Worm (Caenorhabditis elegans): Measurements from ENCODE around the gene C27A2.7.
A peak's percentile ranks its signal among the peaks of the same experiment; 100 is the strongest.

Gene C27A2.7

DNA sequence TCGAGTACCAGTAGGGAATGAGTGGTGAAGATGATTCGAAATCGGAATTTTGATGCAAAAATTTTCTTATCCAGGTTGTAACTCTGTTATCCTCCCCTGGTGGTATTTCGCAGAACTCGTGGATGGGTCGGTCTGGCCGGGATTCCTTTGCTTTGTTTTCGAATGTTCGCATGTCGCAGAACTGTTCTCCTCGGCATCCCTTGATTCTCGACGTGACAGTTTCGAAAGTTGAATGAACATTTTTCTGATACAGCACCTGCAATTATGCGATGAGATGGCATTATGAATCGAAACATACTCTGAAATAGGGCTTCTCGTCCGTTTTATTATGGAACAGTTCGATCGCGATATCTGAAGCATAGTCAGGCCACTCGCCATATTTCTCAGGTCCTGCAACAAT lies 14.9 kb downstream of the C27A2.7 start:
- no peak for TF ChIP-seq ceh-36 (tag; optimal IDR thresholded peaks at IDR 0.05)
- no peak for TF ChIP-seq ceh-13 (GFP tag; optimal IDR thresholded peaks at IDR 0.05)
- no peak for TF ChIP-seq ets-7 (tag; optimal IDR thresholded peaks at IDR 0.05)
- no peak for TF ChIP-seq F13C5.2 (tag; optimal IDR thresholded peaks at IDR 0.05)
- no peak for TF ChIP-seq hmbx-1 (tag; optimal IDR thresholded peaks at IDR 0.05)
- TF ChIP-seq tbx-37 (GFP tag; conservative IDR thresholded peaks at IDR 0.05) = no peak
- TF ChIP-seq ama-1 (optimal IDR thresholded peaks at IDR 0.05) = no peak
- no peak for TF ChIP-seq scrt-1 (GFP tag; IDR thresholded peaks at IDR 0.05)

DNA sequence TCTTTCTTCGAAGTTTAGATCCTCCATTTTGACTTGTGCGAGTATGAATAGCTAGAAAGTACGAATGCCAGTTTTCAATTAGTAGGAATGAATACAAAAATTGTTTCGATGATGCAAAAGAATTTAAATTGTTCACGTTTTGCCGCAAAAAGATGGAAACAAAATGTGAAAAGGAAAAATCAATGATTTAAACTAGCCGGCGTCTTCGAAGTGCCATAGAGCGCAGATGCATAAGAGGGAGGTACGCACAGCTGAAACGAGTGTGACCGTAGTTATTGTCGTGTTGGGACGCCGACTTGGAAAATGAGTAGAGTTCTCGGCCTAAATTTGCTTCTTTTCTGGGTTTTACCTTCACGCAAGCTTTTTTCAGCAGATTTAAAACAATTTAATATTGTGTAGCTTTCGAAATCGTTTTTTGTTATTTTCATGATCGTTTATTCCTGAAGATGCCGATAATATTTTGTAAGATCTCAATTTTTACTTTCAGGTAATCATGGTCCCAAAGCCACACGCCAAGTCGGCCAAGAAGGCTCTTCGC lies 16.0 kb downstream of the C27A2.7 start, which contains the start of the genes ify-1 and rpl-22:
TSS of gene ify-1 (minus strand) at position 51 of the 538 bp plus-strand sequence.
TSS of gene rpl-22 (plus strand) at position 488 of the 538 bp plus-strand sequence.
- TF ChIP-seq ets-7 (tag; optimal IDR thresholded peaks at IDR 0.05) = no peak
- no peak for TF ChIP-seq sea-1 (GFP tag; conservative IDR thresholded peaks at IDR 0.05)
- TF ChIP-seq F13C5.2 (tag; optimal IDR thresholded peaks at IDR 0.05) = peak; percentile 83
- TF ChIP-seq scrt-1 (GFP tag; IDR thresholded peaks at IDR 0.05) = no peak; the same call in 1 of the 2 replicates
- peak; percentile 65 for TF ChIP-seq hmg-4 (GFP tag; optimal IDR thresholded peaks at IDR 0.05)
- no peak for TF ChIP-seq hnd-1 (tag; optimal IDR thresholded peaks at IDR 0.05)
- peak; percentile 69; the same call in 1 of the 2 replicates for TF ChIP-seq flt-1 (GFP tag; IDR thresholded peaks at IDR 0.05)
- TF ChIP-seq tbx-37 (GFP tag; conservative IDR thresholded peaks at IDR 0.05) = peak; percentile 56; the same call in 1 of the 2 replicates

ce11 chrII:5050776-5051175 lies 20.4 kb downstream of the C27A2.7 start:
- TF ChIP-seq ceh-13 (GFP tag; optimal IDR thresholded peaks at IDR 0.05) (no peak), hmg-4 (GFP tag; optimal IDR thresholded peaks at IDR 0.05) (no peak), sea-1 (GFP tag; conservative IDR thresholded peaks at IDR 0.05) (no peak), tra-4 (tag; optimal IDR thresholded peaks at IDR 0.05) (no peak)

DNA sequence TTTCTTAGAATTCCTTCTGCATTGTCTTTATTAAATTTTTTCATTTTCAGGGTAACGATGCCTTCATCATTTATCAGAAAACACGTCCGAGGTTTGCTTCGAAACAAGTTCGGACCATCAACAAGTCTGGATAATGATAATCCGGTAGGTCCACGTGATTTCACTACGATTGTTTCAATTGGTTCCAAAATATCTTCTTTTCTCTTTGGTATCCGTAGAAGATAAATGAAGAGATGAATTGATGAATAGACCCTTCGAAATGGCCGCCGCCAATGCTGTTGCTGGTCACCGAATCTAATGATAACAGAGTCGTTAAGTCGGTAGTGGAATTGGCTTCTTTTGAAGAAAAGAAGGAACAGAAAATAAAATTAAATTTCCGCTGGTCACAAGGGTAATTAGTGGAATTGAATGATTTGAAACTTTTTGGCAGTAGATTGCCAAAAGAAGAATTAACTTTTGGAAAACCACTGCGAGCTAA lies 21.3 kb downstream of the C27A2.7 start, which contains the start of gene F33G12.6:
TSS of gene F33G12.6 (plus strand) at position 51 of the 478 bp plus-strand sequence.
- TF ChIP-seq ama-1 (optimal IDR thresholded peaks at IDR 0.05) = no peak
- TF ChIP-seq hmg-4 (GFP tag; optimal IDR thresholded peaks at IDR 0.05) = no peak
- no peak for TF ChIP-seq sea-1 (GFP tag; conservative IDR thresholded peaks at IDR 0.05)
- TF ChIP-seq pes-1 (GFP tag; IDR thresholded peaks at IDR 0.05) = no peak
- no peak for TF ChIP-seq F13C5.2 (tag; optimal IDR thresholded peaks at IDR 0.05)
- no peak for TF ChIP-seq hnd-1 (tag; optimal IDR thresholded peaks at IDR 0.05)
- no peak for TF ChIP-seq tra-4 (tag; optimal IDR thresholded peaks at IDR 0.05)
- no peak for TF ChIP-seq scrt-1 (GFP tag; IDR thresholded peaks at IDR 0.05)
- no peak for TF ChIP-seq hmbx-1 (tag; optimal IDR thresholded peaks at IDR 0.05)
- no peak for TF ChIP-seq ceh-13 (GFP tag; optimal IDR thresholded peaks at IDR 0.05)
- no peak for TF ChIP-seq ceh-36 (tag; optimal IDR thresholded peaks at IDR 0.05)
- no peak for TF ChIP-seq ets-7 (tag; optimal IDR thresholded peaks at IDR 0.05)
- no peak for TF ChIP-seq aly-1 (tag; optimal IDR thresholded peaks at IDR 0.05)

DNA sequence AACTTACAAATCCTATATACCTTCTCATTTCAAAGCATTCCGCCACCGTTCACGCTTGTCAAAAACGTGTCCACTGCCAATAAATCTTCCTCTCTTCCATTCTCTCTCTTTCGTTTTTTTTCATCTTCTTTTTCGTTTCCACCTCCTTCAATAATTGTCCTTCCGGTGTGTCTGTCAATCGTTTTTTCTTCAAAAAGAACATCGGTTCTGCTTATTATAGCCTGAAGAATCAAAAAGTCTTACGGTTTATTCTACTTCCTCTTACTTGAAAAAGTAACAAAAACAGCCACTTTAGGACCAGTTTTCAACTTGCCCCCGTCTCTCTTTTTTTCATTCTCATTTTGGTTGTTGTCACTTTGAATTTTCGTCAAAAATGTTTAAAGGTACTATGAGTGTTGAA lies 21.9 kb downstream of the C27A2.7 start:
- TF ChIP-seq sea-1 (GFP tag; conservative IDR thresholded peaks at IDR 0.05) (no peak), ceh-36 (tag; optimal IDR thresholded peaks at IDR 0.05) (no peak), hmbx-1 (tag; optimal IDR thresholded peaks at IDR 0.05) (no peak), ceh-13 (GFP tag; optimal IDR thresholded peaks at IDR 0.05) (no peak), pes-1 (GFP tag; IDR thresholded peaks at IDR 0.05) (no peak), tra-4 (tag; optimal IDR thresholded peaks at IDR 0.05) (no peak), ama-1 (optimal IDR thresholded peaks at IDR 0.05) (no peak), hnd-1 (tag; optimal IDR thresholded peaks at IDR 0.05) (no peak), ets-7 (tag; optimal IDR thresholded peaks at IDR 0.05) (no peak), tbx-37 (GFP tag; conservative IDR thresholded peaks at IDR 0.05) (no peak), hmg-4 (GFP tag; optimal IDR thresholded peaks at IDR 0.05) (no peak), F13C5.2 (tag; optimal IDR thresholded peaks at IDR 0.05) (no peak), flt-1 (GFP tag; IDR thresholded peaks at IDR 0.05) (no peak), scrt-1 (GFP tag; IDR thresholded peaks at IDR 0.05) (no peak)

- TF ChIP-seq scrt-1 (GFP tag; IDR thresholded peaks at IDR 0.05) = no peak
- TF ChIP-seq F13C5.2 (tag; optimal IDR thresholded peaks at IDR 0.05) = no peak
- no peak for TF ChIP-seq flt-1 (GFP tag; IDR thresholded peaks at IDR 0.05)
- no peak for TF ChIP-seq B0310.2 (tag; optimal IDR thresholded peaks at IDR 0.05)
- TF ChIP-seq aly-1 (tag; optimal IDR thresholded peaks at IDR 0.05) = no peak
- no peak for TF ChIP-seq hmbx-1 (tag; optimal IDR thresholded peaks at IDR 0.05)
- no peak for TF ChIP-seq pes-1 (GFP tag; IDR thresholded peaks at IDR 0.05)
- TF ChIP-seq ceh-36 (tag; optimal IDR thresholded peaks at IDR 0.05) = no peak
- TF ChIP-seq hnd-1 (tag; optimal IDR thresholded peaks at IDR 0.05) = no peak
- TF ChIP-seq tra-4 (tag; optimal IDR thresholded peaks at IDR 0.05) = no peak
- TF ChIP-seq tbx-11 (GFP tag; IDR thresholded peaks at IDR 0.05) = no peak
- TF ChIP-seq tbx-37 (GFP tag; conservative IDR thresholded peaks at IDR 0.05) = no peak
- no peak for TF ChIP-seq ama-1 (optimal IDR thresholded peaks at IDR 0.05)
- no peak for TF ChIP-seq sea-1 (GFP tag; conservative IDR thresholded peaks at IDR 0.05)
- TF ChIP-seq ets-7 (tag; optimal IDR thresholded peaks at IDR 0.05) = no peak
- TF ChIP-seq ceh-13 (GFP tag; optimal IDR thresholded peaks at IDR 0.05) = no peak
Measured at ce11 chrII:5048185-5048795, 22.9 kb downstream of the C27A2.7 start.

- no peak for TF ChIP-seq hnd-1 (tag; optimal IDR thresholded peaks at IDR 0.05)
- TF ChIP-seq tra-4 (tag; optimal IDR thresholded peaks at IDR 0.05) = no peak
- TF ChIP-seq flt-1 (GFP tag; IDR thresholded peaks at IDR 0.05) = no peak
- no peak for TF ChIP-seq B0310.2 (tag; optimal IDR thresholded peaks at IDR 0.05)
- no peak for TF ChIP-seq ceh-13 (GFP tag; optimal IDR thresholded peaks at IDR 0.05)
- no peak for TF ChIP-seq hmg-4 (GFP tag; optimal IDR thresholded peaks at IDR 0.05)
- TF ChIP-seq ets-7 (tag; optimal IDR thresholded peaks at IDR 0.05) = no peak
Measured at ce11 chrII:5047279-5047678, 23.9 kb downstream of the C27A2.7 start.
